Worm (Caenorhabditis elegans): ENCODE data around the gene F40G12.11.
"Not testable (repeated sequence)": the region's sequence is repeated elsewhere in the genome, so short reads cannot be mapped to it uniquely, and the experiment has no call there.

The F40G12.11 gene

ce11 chrV:14273019-14273418 lies 13.0 kb upstream of the F40G12.11 start, which contains the start of gene F40G12.6:
Gene F40G12.6 (minus strand): TSS chrV:14273119.
- TF ChIP-seq tra-4 (tag; optimal IDR thresholded peaks at IDR 0.05), result no peak
- no peak for TF ChIP-seq hmbx-1 (tag; optimal IDR thresholded peaks at IDR 0.05)
- no peak for TF ChIP-seq ets-7 (tag; optimal IDR thresholded peaks at IDR 0.05)
- TF ChIP-seq pes-1 (GFP tag; IDR thresholded peaks at IDR 0.05), result no peak
- TF ChIP-seq ceh-13 (GFP tag; optimal IDR thresholded peaks at IDR 0.05), result no peak
- no peak for TF ChIP-seq F13C5.2 (tag; optimal IDR thresholded peaks at IDR 0.05)
- no peak for TF ChIP-seq hmg-4 (GFP tag; optimal IDR thresholded peaks at IDR 0.05)
- no peak for TF ChIP-seq sea-1 (GFP tag; conservative IDR thresholded peaks at IDR 0.05)
- no peak for TF ChIP-seq scrt-1 (GFP tag; IDR thresholded peaks at IDR 0.05)
- no peak for TF ChIP-seq ceh-36 (tag; optimal IDR thresholded peaks at IDR 0.05)
- TF ChIP-seq aly-1 (tag; optimal IDR thresholded peaks at IDR 0.05), result no peak
- TF ChIP-seq hnd-1 (tag; optimal IDR thresholded peaks at IDR 0.05), result no peak
- TF ChIP-seq tbx-37 (GFP tag; conservative IDR thresholded peaks at IDR 0.05), result no peak
- no peak for TF ChIP-seq ama-1 (optimal IDR thresholded peaks at IDR 0.05)
- TF ChIP-seq B0310.2 (tag; optimal IDR thresholded peaks at IDR 0.05), result no peak
- no peak for TF ChIP-seq flt-1 (GFP tag; IDR thresholded peaks at IDR 0.05)
- no peak for TF ChIP-seq tbx-11 (GFP tag; IDR thresholded peaks at IDR 0.05)

- not testable (repeated sequence) for TF ChIP-seq flt-1 (GFP tag; IDR thresholded peaks at IDR 0.05); scrt-1 (GFP tag; IDR thresholded peaks at IDR 0.05); tbx-37 (GFP tag; conservative IDR thresholded peaks at IDR 0.05)
These were observed 11.7 kb upstream of the F40G12.11 start, which contains the start of gene F40G12.7 for ce11 chrV:14274268-14274667. Gene F40G12.7 (plus strand): TSS chrV:14274568.

- TF ChIP-seq ceh-13 (GFP tag; optimal IDR thresholded peaks at IDR 0.05), result no peak
- no peak for TF ChIP-seq pes-1 (GFP tag; IDR thresholded peaks at IDR 0.05)
- TF ChIP-seq hnd-1 (tag; optimal IDR thresholded peaks at IDR 0.05), result no peak
- TF ChIP-seq F13C5.2 (tag; optimal IDR thresholded peaks at IDR 0.05), result no peak
- TF ChIP-seq ceh-36 (tag; optimal IDR thresholded peaks at IDR 0.05), result no peak
- no peak for TF ChIP-seq ets-7 (tag; optimal IDR thresholded peaks at IDR 0.05)
These were observed 6.2 kb upstream of the F40G12.11 start, which contains the start of gene srt-33 for ce11 chrV:14279777-14280176. Gene srt-33 (minus strand): TSS chrV:14279877.

- TF ChIP-seq pes-1 (GFP tag; IDR thresholded peaks at IDR 0.05) (no peak), hnd-1 (tag; optimal IDR thresholded peaks at IDR 0.05) (no peak), tra-4 (tag; optimal IDR thresholded peaks at IDR 0.05) (no peak)
These were observed 3.7 kb upstream of the F40G12.11 start, which contains the start of the genes srt-74 and F40G12.9 for ce11 chrV:14282222-14282709. Gene srt-74 (minus strand): TSS chrV:14282322. Gene F40G12.9 (plus strand): TSS chrV:14282659.

- no peak for TF ChIP-seq hmg-4 (GFP tag; optimal IDR thresholded peaks at IDR 0.05)
- no peak for TF ChIP-seq scrt-1 (GFP tag; IDR thresholded peaks at IDR 0.05)
- TF ChIP-seq pes-1 (GFP tag; IDR thresholded peaks at IDR 0.05), result no peak
- no peak for TF ChIP-seq ets-7 (tag; optimal IDR thresholded peaks at IDR 0.05)
- TF ChIP-seq hnd-1 (tag; optimal IDR thresholded peaks at IDR 0.05), result no peak
- TF ChIP-seq aly-1 (tag; optimal IDR thresholded peaks at IDR 0.05), result no peak
- no peak for TF ChIP-seq hmbx-1 (tag; optimal IDR thresholded peaks at IDR 0.05)
- no peak for TF ChIP-seq B0310.2 (tag; optimal IDR thresholded peaks at IDR 0.05)
- no peak for TF ChIP-seq ceh-13 (GFP tag; optimal IDR thresholded peaks at IDR 0.05)
- TF ChIP-seq tbx-11 (GFP tag; IDR thresholded peaks at IDR 0.05), result no peak
- TF ChIP-seq sea-1 (GFP tag; conservative IDR thresholded peaks at IDR 0.05), result no peak
- TF ChIP-seq ama-1 (optimal IDR thresholded peaks at IDR 0.05), result no peak
- TF ChIP-seq tbx-37 (GFP tag; conservative IDR thresholded peaks at IDR 0.05), result no peak
- no peak for TF ChIP-seq tra-4 (tag; optimal IDR thresholded peaks at IDR 0.05)
- TF ChIP-seq F13C5.2 (tag; optimal IDR thresholded peaks at IDR 0.05), result no peak
- no peak for TF ChIP-seq ceh-36 (tag; optimal IDR thresholded peaks at IDR 0.05)
- no peak for TF ChIP-seq flt-1 (GFP tag; IDR thresholded peaks at IDR 0.05)
These were observed 2.7 kb upstream of the F40G12.11 start, which contains the start of gene F40G12.10 for ce11 chrV:14283241-14283640. Gene F40G12.10 (plus strand): TSS chrV:14283541.

ce11 chrV:14289363-14289762 lies 3.4 kb downstream of the F40G12.11 start, which contains the start of gene F14D7.1:
Gene F14D7.1 (minus strand): TSS chrV:14289463.
- TF ChIP-seq ets-7 (tag; optimal IDR thresholded peaks at IDR 0.05), result no peak

ce11 chrV:14290636-14291035 lies 4.7 kb downstream of the F40G12.11 start, which contains the start of gene F14D7.18:
Gene F14D7.18 (minus strand): TSS chrV:14290736.
- no peak for TF ChIP-seq aly-1 (tag; optimal IDR thresholded peaks at IDR 0.05)
- no peak for TF ChIP-seq ets-7 (tag; optimal IDR thresholded peaks at IDR 0.05)
- TF ChIP-seq pes-1 (GFP tag; IDR thresholded peaks at IDR 0.05), result no peak
- TF ChIP-seq hmbx-1 (tag; optimal IDR thresholded peaks at IDR 0.05), result no peak
- TF ChIP-seq tbx-11 (GFP tag; IDR thresholded peaks at IDR 0.05), result no peak
- TF ChIP-seq sea-1 (GFP tag; conservative IDR thresholded peaks at IDR 0.05), result no peak
- TF ChIP-seq ama-1 (optimal IDR thresholded peaks at IDR 0.05), result no peak
- no peak for TF ChIP-seq hnd-1 (tag; optimal IDR thresholded peaks at IDR 0.05)
- TF ChIP-seq scrt-1 (GFP tag; IDR thresholded peaks at IDR 0.05), result no peak
- no peak for TF ChIP-seq tbx-37 (GFP tag; conservative IDR thresholded peaks at IDR 0.05)
- TF ChIP-seq hmg-4 (GFP tag; optimal IDR thresholded peaks at IDR 0.05), result no peak
- TF ChIP-seq tra-4 (tag; optimal IDR thresholded peaks at IDR 0.05), result no peak
- TF ChIP-seq F13C5.2 (tag; optimal IDR thresholded peaks at IDR 0.05), result no peak
- no peak for TF ChIP-seq flt-1 (GFP tag; IDR thresholded peaks at IDR 0.05)

- no peak for TF ChIP-seq ceh-36 (tag; optimal IDR thresholded peaks at IDR 0.05)
These were observed 7.8 kb downstream of the F40G12.11 start, which contains the start of gene F14D7.2 for ce11 chrV:14293667-14294194. Gene F14D7.2 (minus strand): TSS chrV:14293717.

Measured in whole organism, early embryonic.